Fruit fly (Drosophila melanogaster): ENCODE measurements around the gene gny.

The gny gene

dm6 chr2L:10339212-10339721, 40.6 kb upstream of the gny start, which contains the start of gene SamDC (continued):
- TF ChIP-seq CG8765 (GFP tag; IDR thresholded peaks at IDR 0.05) (no peak), CG14441 (GFP tag; IDR thresholded peaks at IDR 0.05) (peak; percentile 5; the same call in 1 of the 2 replicates), CG4854 (GFP tag; optimal IDR thresholded peaks at IDR 0.05) (no peak), Optix (GFP tag; IDR thresholded peaks at IDR 0.05) (no peak), chinmo (GFP tag; IDR thresholded peaks at IDR 0.05; ENCODE audit: partially characterized antibody) (peak; percentile 90; the same call in 3 of the 4 replicates), zfh2 (GFP tag; optimal IDR thresholded peaks at IDR 0.05) (peak; percentile 27), ranshi (GFP tag; IDR thresholded peaks at IDR 0.05) (no peak), Adf1 (GFP tag; IDR thresholded peaks at IDR 0.05) (peak; percentile 27; the same call in 1 of the 2 replicates), caup (GFP tag; optimal IDR thresholded peaks at IDR 0.05; ENCODE audit: severe bottlenecking) (peak; percentile 45), gcm2 (GFP tag; optimal IDR thresholded peaks at IDR 0.05) (no peak), chm (GFP tag; IDR thresholded peaks at IDR 0.05) (no peak; the same call in 1 of the 2 replicates), lab (GFP tag; optimal IDR thresholded peaks at IDR 0.05) (no peak), tna (GFP tag; IDR thresholded peaks at IDR 0.05; ENCODE audit: partially characterized antibody) (peak; percentile 77), CHES-1-like (GFP tag; optimal IDR thresholded peaks at IDR 0.05) (no peak), Hmx (GFP tag; optimal IDR thresholded peaks at IDR 0.05) (no peak), nerfin-2 (GFP tag; IDR thresholded peaks at IDR 0.05; ENCODE audit: partially characterized antibody) (peak; percentile 59; the same call in 1 of the 2 replicates), CG17568 (GFP tag; optimal IDR thresholded peaks at IDR 0.05) (no peak), CG33213 (GFP tag; optimal IDR thresholded peaks at IDR 0.05) (peak; percentile 34), Ravus (GFP tag; IDR thresholded peaks at IDR 0.05) (no peak), ro (GFP tag; IDR thresholded peaks at IDR 0.05) (no peak), Oaz (GFP tag; IDR thresholded peaks at IDR 0.05) (no peak), bab2 (GFP tag; optimal IDR thresholded peaks at IDR 0.05) (no peak), sens (GFP tag) (peak; percentile 84), CG12155 (GFP tag; optimal IDR thresholded peaks at IDR 0.05) (peak; percentile 27), Oli (tag; optimal IDR thresholded peaks at IDR 0.05) (no peak), pnt (GFP tag; optimal IDR thresholded peaks at IDR 0.05) (peak; percentile 2), bsh (GFP tag; optimal IDR thresholded peaks at IDR 0.05) (peak in 1 of 2 experiments; percentile 49), CG2120 (GFP tag; optimal IDR thresholded peaks at IDR 0.05) (peak; percentile 37), CG12391 (tag; optimal IDR thresholded peaks at IDR 0.05) (peak; percentile 71), Aef1 (GFP tag; IDR thresholded peaks at IDR 0.05) (peak; percentile 24; the same call in 1 of the 3 replicates), CG32532 (GFP tag; IDR thresholded peaks at IDR 0.05) (peak; percentile 42; the same call in 1 of the 2 replicates), CG10462 (GFP tag; optimal IDR thresholded peaks at IDR 0.05) (no peak), CG8388 (GFP tag; optimal IDR thresholded peaks at IDR 0.05) (peak; percentile 99), CG11723 (GFP tag; optimal IDR thresholded peaks at IDR 0.05) (peak; percentile 1), H15 (GFP tag; IDR thresholded peaks at IDR 0.05) (no peak), pho (GFP tag; optimal IDR thresholded peaks at IDR 0.05) (peak; percentile 46), Scr (GFP tag; IDR thresholded peaks at IDR 0.05; ENCODE audit: partially characterized antibody) (peak; percentile 85), CG13296 (GFP tag; optimal IDR thresholded peaks at IDR 0.05) (no peak), gcm (GFP tag; optimal IDR thresholded peaks at IDR 0.05) (no peak), HLH3B (GFP tag; IDR thresholded peaks at IDR 0.05) (peak; percentile 52; the same call in 1 of the 2 replicates), gfzf (GFP tag; optimal IDR thresholded peaks at IDR 0.05) (peak; percentile 35), HHEX (GFP tag; optimal IDR thresholded peaks at IDR 0.05) (peak; percentile 48)
